Worm (Caenorhabditis elegans) whole organism, L1 larva: ENCODE measurements around the gene dmsr-4.
A peak's percentile ranks its signal among the peaks of the same experiment; 100 is the strongest.

Source experiments
- C16A3.4 ChIP-seq: fragments of 150-350 bp; optimal IDR thresholded peaks from 2 replicates; lab custom pipeline; 2014; ENCODE audit warnings: missing biosample characterization, missing genetic modification characterization
- F16B12.6 ChIP-seq: fragments of 150-350 bp; optimal IDR thresholded peaks from 2 replicates; lab custom pipeline; 2014; ENCODE audit warnings: missing biosample characterization, missing genetic modification characterization
- Y116A8C.19 ChIP-seq: sonication (generic microtip); optimal IDR thresholded peaks from 2 replicates; lab custom pipeline; 2016; ENCODE audit warnings: missing compliant biosample characterization, missing genetic modification characterization, borderline replicate concordance
- aly-2 ChIP-seq: fragments of 150-350 bp; optimal IDR thresholded peaks from 2 replicates; lab custom pipeline; 2014; ENCODE audit warnings: missing biosample characterization, missing genetic modification characterization
- ama-1 ChIP-seq: fragments of 150-350 bp; optimal IDR thresholded peaks from 2 replicates; lab custom pipeline; 2014
- blmp-1 ChIP-seq: fragments of 150-350 bp; optimal IDR thresholded peaks from 2 replicates; lab custom pipeline; 2014; ENCODE audit warnings: missing biosample characterization, missing genetic modification characterization
- ceh-8 ChIP-seq: fragments of 200-800 bp; sonication (Bioruptor generic); optimal IDR thresholded peaks from 2 replicates; lab custom pipeline; 2018; ENCODE audit warnings: mild to moderate bottlenecking, missing genetic modification characterization, moderate library complexity, missing compliant biosample characterization
- ceh-82 ChIP-seq, 3 experiments: fragments of 150-350 bp in 1 of 3; sonication (generic microtip) in 2 of 3; optimal IDR thresholded peaks; 2 replicates each; lab custom pipeline; 2014 to 2017; ENCODE audit warnings: missing biosample characterization in 3 of 3, missing genetic modification characterization in 3 of 3
- ceh-90 ChIP-seq: sonication (generic microtip); optimal IDR thresholded peaks from 2 replicates; lab custom pipeline; 2016; ENCODE audit warnings: missing genetic modification characterization, missing compliant biosample characterization
- dpl-1 ChIP-seq, 3 experiments: fragments of 150-350 bp in 2 of 3; sonication (generic microtip) in 1 of 3; optimal IDR thresholded peaks; 2 replicates each; lab custom pipeline; 2014 to 2017; ENCODE audit warnings: missing biosample characterization in 3 of 3, missing genetic modification characterization in 3 of 3, missing genetic modification reagents in 3 of 3
- dsc-1 ChIP-seq: sonication (generic microtip); optimal IDR thresholded peaks from 2 replicates; lab custom pipeline; 2016; ENCODE audit warnings: mild to moderate bottlenecking, missing genetic modification characterization, missing compliant biosample characterization
- efl-3 ChIP-seq: fragments of 200-800 bp; sonication (Bioruptor generic); optimal IDR thresholded peaks from 2 replicates; lab custom pipeline; 2018; ENCODE audit warnings: mild to moderate bottlenecking, missing genetic modification characterization, missing compliant biosample characterization
- egl-13 ChIP-seq: sonication (generic microtip); optimal IDR thresholded peaks from 2 replicates; lab custom pipeline; 2016; ENCODE audit warnings: missing genotype, missing genetic modification reagents, missing genetic modification characterization, missing compliant biosample characterization
- elt-2 ChIP-seq: sonication (generic microtip); optimal IDR thresholded peaks from 2 replicates; lab custom pipeline; 2016; ENCODE audit warnings: missing genetic modification characterization, mild to moderate bottlenecking, inconsistent platforms, missing compliant biosample characterization, missing genetic modification reagents
- elt-3 ChIP-seq, 6 experiments: fragments of 150-350 bp in 1 of 6; sonication (generic microtip); optimal IDR thresholded peaks; 2 replicates each; lab custom pipeline; 2017 to 2018; ENCODE audit warnings: missing biosample characterization in 6 of 6, missing genetic modification characterization in 6 of 6, inconsistent platforms in 1 of 6
- ets-5 ChIP-seq: fragments of 200-800 bp; sonication (Bioruptor generic); IDR thresholded peaks from 2 replicates; pipeline ENCODE4 v1.3.6; 2022; ENCODE audit warnings: missing genetic modification characterization, missing compliant biosample characterization
- fkh-4 ChIP-seq: sonication (generic microtip); optimal IDR thresholded peaks from 2 replicates; lab custom pipeline; 2016; ENCODE audit warnings: missing compliant biosample characterization, missing genetic modification characterization, borderline replicate concordance
- fkh-8 ChIP-seq: sonication (generic microtip); optimal IDR thresholded peaks from 2 replicates; lab custom pipeline; 2016; ENCODE audit warnings: mild to moderate bottlenecking, missing genetic modification characterization, missing compliant biosample characterization
- fos-1 ChIP-seq: fragments of 150-350 bp; optimal IDR thresholded peaks from 2 replicates; lab custom pipeline; 2014; ENCODE audit warnings: missing biosample characterization, missing genetic modification characterization
- grh-1 ChIP-seq: fragments of 200-800 bp; sonication (Bioruptor generic); IDR thresholded peaks from 2 replicates; pipeline ENCODE4 v1.3.6; 2022; ENCODE audit warnings: missing genetic modification reagents, missing genetic modification characterization, missing compliant biosample characterization
- hlh-17 ChIP-seq: fragments of 200-800 bp; sonication (Bioruptor generic); optimal IDR thresholded peaks from 2 replicates; lab custom pipeline; 2018; ENCODE audit warnings: missing genetic modification characterization, mild to moderate bottlenecking, missing compliant biosample characterization, moderate library complexity, borderline replicate concordance
- hlh-4 ChIP-seq: sonication (generic microtip); optimal IDR thresholded peaks from 2 replicates; lab custom pipeline; 2016; ENCODE audit warnings: mild to moderate bottlenecking, missing genetic modification characterization, missing compliant biosample characterization
- irx-1 ChIP-seq: sonication (generic microtip); optimal IDR thresholded peaks from 2 replicates; lab custom pipeline; 2016; ENCODE audit warnings: missing genetic modification characterization, missing compliant biosample characterization
- jun-1 ChIP-seq: fragments of 150-350 bp; optimal IDR thresholded peaks from 2 replicates; lab custom pipeline; 2014; ENCODE audit warnings: missing biosample characterization, missing genetic modification reagents, missing genetic modification characterization
- lin-14 ChIP-seq: fragments of 200-800 bp; sonication (Bioruptor generic); optimal IDR thresholded peaks from 2 replicates; lab custom pipeline; 2018; ENCODE audit warnings: mild to moderate bottlenecking, missing genetic modification characterization, moderate library complexity, missing compliant biosample characterization
- lin-15B ChIP-seq: fragments of 150-350 bp; sonication (generic microtip); optimal IDR thresholded peaks from 3 replicates; lab custom pipeline; 2014; ENCODE audit warnings: missing biosample characterization, missing genetic modification characterization
- lin-35 ChIP-seq, 2 experiments: fragments of 150-350 bp; optimal IDR thresholded peaks; 2 replicates each; lab custom pipeline; 2014; ENCODE audit warnings: missing biosample characterization in 2 of 2, missing genetic modification characterization in 2 of 2, missing genetic modification reagents in 2 of 2
- lir-3 ChIP-seq: sonication (generic microtip); optimal IDR thresholded peaks from 2 replicates; lab custom pipeline; 2016; ENCODE audit warnings: mild to moderate bottlenecking, missing genetic modification characterization, moderate library complexity, missing compliant biosample characterization; ENCODE audit not compliant: poor library complexity
- lsy-2 ChIP-seq, 2 experiments: fragments of 150-350 bp; optimal IDR thresholded peaks; 2 replicates each; lab custom pipeline; 2014; ENCODE audit warnings: missing biosample characterization in 2 of 2, missing genetic modification characterization in 2 of 2
- mdl-1 ChIP-seq, 2 experiments: fragments of 150-350 bp; optimal IDR thresholded peaks; 2 replicates each; lab custom pipeline; 2014 to 2017; ENCODE audit warnings: missing biosample characterization in 2 of 2, missing genetic modification characterization in 2 of 2, inconsistent platforms in 1 of 2
- mef-2 ChIP-seq: fragments of 150-350 bp; optimal IDR thresholded peaks from 2 replicates; lab custom pipeline; 2014; ENCODE audit warnings: missing biosample characterization, missing genetic modification characterization
- mep-1 ChIP-seq: fragments of 150-350 bp; optimal IDR thresholded peaks from 2 replicates; lab custom pipeline; 2014; ENCODE audit warnings: missing biosample characterization, missing genetic modification characterization
- nhr-11 ChIP-seq: fragments of 150-350 bp; optimal IDR thresholded peaks from 2 replicates; lab custom pipeline; 2014; ENCODE audit warnings: missing biosample characterization, missing genetic modification characterization
- nhr-12 ChIP-seq: sonication (generic microtip); optimal IDR thresholded peaks from 2 replicates; lab custom pipeline; 2017; ENCODE audit warnings: missing biosample characterization, missing genetic modification characterization
- nhr-19 ChIP-seq: fragments of 200-800 bp; sonication (Bioruptor generic); conservative IDR thresholded peaks from 2 replicates; pipeline ENCODE4 v1.3.6; 2022; ENCODE audit warnings: missing genetic modification characterization, missing compliant biosample characterization
- nhr-20 ChIP-seq: sonication (generic microtip); optimal IDR thresholded peaks from 2 replicates; lab custom pipeline; 2016; ENCODE audit warnings: mild to moderate bottlenecking, missing genetic modification characterization, missing compliant biosample characterization
- nhr-237 ChIP-seq: fragments of 150-350 bp; optimal IDR thresholded peaks from 2 replicates; lab custom pipeline; 2014; ENCODE audit warnings: missing biosample characterization, missing genetic modification characterization
- nhr-47 ChIP-seq: sonication (generic microtip); optimal IDR thresholded peaks from 2 replicates; lab custom pipeline; 2016; ENCODE audit warnings: mild to moderate bottlenecking, missing genetic modification characterization, moderate library complexity, missing compliant biosample characterization
- nhr-71 ChIP-seq: sonication (generic microtip); optimal IDR thresholded peaks from 2 replicates; lab custom pipeline; 2016; ENCODE audit warnings: mild to moderate bottlenecking, missing genetic modification characterization, moderate library complexity, missing compliant biosample characterization
- nhr-76 ChIP-seq: sonication (generic microtip); optimal IDR thresholded peaks from 2 replicates; lab custom pipeline; 2017; ENCODE audit warnings: missing biosample characterization, missing genetic modification characterization
- nhr-77 ChIP-seq: fragments of 150-350 bp; optimal IDR thresholded peaks from 2 replicates; lab custom pipeline; 2014; ENCODE audit warnings: missing biosample characterization, missing genetic modification characterization
- nhr-85 ChIP-seq: sonication (generic microtip); peaks from one replicate; lab custom pipeline; 2016; ENCODE audit warnings: missing genetic modification characterization, inconsistent platforms, missing compliant biosample characterization
- pax-3 ChIP-seq: fragments of 200-800 bp; sonication (Bioruptor generic); optimal IDR thresholded peaks from 2 replicates; lab custom pipeline; 2018; ENCODE audit warnings: mild to moderate bottlenecking, missing genetic modification characterization, moderate library complexity, missing compliant biosample characterization
- rnt-1 ChIP-seq: sonication (generic microtip); optimal IDR thresholded peaks from 2 replicates; lab custom pipeline; 2016; ENCODE audit warnings: mild to moderate bottlenecking, missing genetic modification characterization, moderate library complexity, missing compliant biosample characterization
- skn-1 ChIP-seq: fragments of 150-350 bp; optimal IDR thresholded peaks from 2 replicates; lab custom pipeline; 2014; ENCODE audit warnings: missing biosample characterization, missing genetic modification characterization
- snu-23 ChIP-seq: sonication (generic microtip); optimal IDR thresholded peaks from 2 replicates; lab custom pipeline; 2016; ENCODE audit warnings: missing genetic modification characterization, missing compliant biosample characterization
- sptf-1 ChIP-seq: fragments of 150-350 bp; optimal IDR thresholded peaks from 2 replicates; lab custom pipeline; 2014; ENCODE audit warnings: missing biosample characterization, missing genetic modification characterization
- tbx-2 ChIP-seq: sonication (generic microtip); optimal IDR thresholded peaks from 2 replicates; lab custom pipeline; 2016; ENCODE audit warnings: missing genetic modification characterization, missing compliant biosample characterization
- unc-130 ChIP-seq: fragments of 150-350 bp; optimal IDR thresholded peaks from 2 replicates; lab custom pipeline; 2017; ENCODE audit warnings: missing biosample characterization, missing genetic modification characterization, inconsistent platforms
- unc-30 ChIP-seq: sonication (generic microtip); optimal IDR thresholded peaks from 2 replicates; lab custom pipeline; 2017; ENCODE audit warnings: missing biosample characterization, missing genetic modification characterization
- unc-62 ChIP-seq: fragments of 150-350 bp; optimal IDR thresholded peaks from 2 replicates; lab custom pipeline; 2014; ENCODE audit warnings: missing biosample characterization, missing genetic modification reagents, missing genetic modification characterization
- unc-86 ChIP-seq: sonication (generic microtip); optimal IDR thresholded peaks from 2 replicates; lab custom pipeline; 2016; ENCODE audit warnings: missing genetic modification characterization, missing compliant biosample characterization
- zag-1 ChIP-seq: fragments of 150-350 bp; optimal IDR thresholded peaks from 2 replicates; lab custom pipeline; 2014; ENCODE audit warnings: missing biosample characterization, missing genetic modification characterization
- zip-4 ChIP-seq: fragments of 200-800 bp; sonication (Bioruptor generic); optimal IDR thresholded peaks from 2 replicates; lab custom pipeline; 2018; ENCODE audit warnings: mild to moderate bottlenecking, missing genetic modification characterization, moderate library complexity, missing compliant biosample characterization

The dmsr-4 gene

DNA sequence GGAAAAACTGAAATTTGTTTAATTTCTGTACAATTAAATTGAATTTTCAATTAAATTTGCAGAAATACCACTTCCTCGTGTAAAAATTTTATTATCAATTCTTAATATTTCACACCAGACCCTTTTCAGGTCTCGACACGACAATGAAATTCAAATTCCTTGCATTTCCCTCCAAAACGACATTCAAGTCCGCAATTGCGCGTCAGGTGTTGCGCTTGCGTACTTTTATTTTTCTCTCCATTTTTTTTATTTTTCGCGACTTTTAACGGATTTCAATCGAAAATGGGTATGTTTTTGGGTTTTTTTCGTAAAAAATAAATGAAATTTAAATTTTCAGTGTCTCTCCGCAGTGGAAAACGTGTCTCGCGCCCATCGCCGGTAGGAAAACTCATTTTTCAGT, 29.1 kb upstream of the dmsr-4 start, which contains the start of gene C03H5.3 (continued):
- TF ChIP-seq hlh-4 (tag; lab: Kevin White, UChicago), result no peak
- peak; percentile 96 for TF ChIP-seq F16B12.6 (tag; lab: Kevin White, UChicago)
- TF ChIP-seq elt-3 (tag; optimal IDR thresholded peaks at IDR 0.05; lab: Kevin White, UChicago), result no peak
- TF ChIP-seq dsc-1 (tag; lab: Kevin White, UChicago), result peak; percentile 46
- no peak for TF ChIP-seq zag-1 (tag; lab: Kevin White, UChicago)
- TF ChIP-seq nhr-71, result peak; percentile 72
- TF ChIP-seq rnt-1 (tag; lab: Kevin White, UChicago), result no peak
- no peak for TF ChIP-seq nhr-11 (tag; lab: Kevin White, UChicago)
- TF ChIP-seq lin-15B (tag; lab: Kevin White, UChicago), result peak; percentile 29
- TF ChIP-seq nhr-237 (tag; lab: Kevin White, UChicago), result no peak
- TF ChIP-seq nhr-20 (tag; lab: Kevin White, UChicago), result peak; percentile 49
- peak in 1 of 2 experiments; percentile 8 for TF ChIP-seq mdl-1 (tag; optimal IDR thresholded peaks at IDR 0.05; lab: Kevin White, UChicago)
- TF ChIP-seq irx-1, result peak; percentile 27
- TF ChIP-seq nhr-19, result peak; percentile 31; the same call in 1 of the 2 replicates
- TF ChIP-seq blmp-1, result peak; percentile 52
- peak; percentile 70 for TF ChIP-seq snu-23
- TF ChIP-seq unc-30 (tag; lab: Kevin White, UChicago), result no peak
- no peak for TF ChIP-seq nhr-76 (tag; lab: Kevin White, UChicago)
- TF ChIP-seq ceh-90 (tag; lab: Kevin White, UChicago), result no peak
- no peak for TF ChIP-seq unc-130 (tag; lab: Kevin White, UChicago)
- TF ChIP-seq hlh-17, result no peak
- no peak for TF ChIP-seq aly-2 (tag; lab: Kevin White, UChicago)
- no peak for TF ChIP-seq unc-62 (GFP tag; lab: Kevin White, UChicago)
- TF ChIP-seq fkh-4 (tag; lab: Kevin White, UChicago), result no peak
- no peak for TF ChIP-seq ceh-8 (GFP tag; lab: Kevin White, UChicago)
- TF ChIP-seq nhr-47 (tag; lab: Kevin White, UChicago), result peak; percentile 75
- TF ChIP-seq mep-1 (tag; lab: Kevin White, UChicago), result no peak
- TF ChIP-seq tbx-2 (tag; lab: Kevin White, UChicago), result peak; percentile 73
- TF ChIP-seq ceh-82 (tag; optimal IDR thresholded peaks at IDR 0.05; lab: Kevin White, UChicago), result peak; percentile 40 to 74 (median 65)
- TF ChIP-seq zip-4 (GFP tag; lab: Kevin White, UChicago), result no peak
- TF ChIP-seq fos-1 (tag; lab: Kevin White, UChicago), result no peak
- no peak for TF ChIP-seq ets-5 (GFP tag; lab: Robert Waterston, UW)
- no peak for TF ChIP-seq ama-1 (lab: Kevin White, UChicago)
- TF ChIP-seq skn-1 (tag; lab: Kevin White, UChicago), result peak; percentile 58
- TF ChIP-seq lin-35 (GFP tag; optimal IDR thresholded peaks at IDR 0.05; lab: Kevin White, UChicago), result peak; percentile 92 to 96
- TF ChIP-seq efl-3 (GFP tag; lab: Kevin White, UChicago), result no peak
- TF ChIP-seq pax-3 (tag; lab: Kevin White, UChicago), result no peak
- TF ChIP-seq sptf-1 (tag; lab: Kevin White, UChicago), result no peak
- peak; percentile 70 to 78 for TF ChIP-seq lsy-2 (tag; optimal IDR thresholded peaks at IDR 0.05; lab: Kevin White, UChicago)
- TF ChIP-seq C16A3.4 (tag; lab: Kevin White, UChicago), result peak; percentile 30
- peak; percentile 38 for TF ChIP-seq nhr-85 (tag; lab: Kevin White, UChicago)
- TF ChIP-seq egl-13 (tag; lab: Kevin White, UChicago), result no peak
- no peak for TF ChIP-seq nhr-12
- no peak for TF ChIP-seq mef-2
- TF ChIP-seq dpl-1 (GFP tag; optimal IDR thresholded peaks at IDR 0.05; lab: Kevin White, UChicago), result peak; percentile 93 to 96 (median 95)
- peak; percentile 41 for TF ChIP-seq unc-86 (tag; lab: Kevin White, UChicago)
- no peak for TF ChIP-seq lir-3 (tag; lab: Kevin White, UChicago)
- no peak for TF ChIP-seq jun-1 (tag; lab: Kevin White, UChicago)
- peak; percentile 23 for TF ChIP-seq fkh-8 (tag; lab: Kevin White, UChicago)
- TF ChIP-seq Y116A8C.19 (tag; lab: Kevin White, UChicago), result no peak
- TF ChIP-seq grh-1 (GFP tag; lab: Robert Waterston, UW), result no peak
- no peak for TF ChIP-seq elt-2 (tag; lab: Kevin White, UChicago)
- no peak for TF ChIP-seq lin-14 (GFP tag; lab: Kevin White, UChicago)
- no peak for TF ChIP-seq nhr-77 (tag; lab: Kevin White, UChicago)
